Fruit fly (Drosophila melanogaster) whole organism, embryonic: ENCODE measurements around the gene CG12818.

Experiments used
- ATbp ChIP-seq: fragments of 200-800 bp; sonication (Bioruptor generic); optimal IDR thresholded peaks from 2 replicates; lab custom pipeline; 2017; ENCODE audit warnings: missing biosample characterization, mild to moderate bottlenecking, missing genetic modification characterization, missing genetic modification reagents
- Awh ChIP-seq: fragments of 200-800 bp; sonication (Bioruptor generic); IDR thresholded peaks from 2 replicates; pipeline ENCODE4, ENCODE4 v1.3.6; 2022; ENCODE audit warnings: missing biosample characterization, missing genetic modification characterization
- BtbVII ChIP-seq: fragments of 200-800 bp; sonication (Bioruptor generic); optimal IDR thresholded peaks from 3 replicates; lab custom pipeline; 2017; ENCODE audit warnings: missing biosample characterization, mild to moderate bottlenecking, missing genetic modification characterization
- C15 ChIP-seq: fragments of 200-800 bp; sonication (Bioruptor generic); IDR thresholded peaks from 3 replicates; pipeline ENCODE4 v1.3.6; 2022; ENCODE audit warnings: missing biosample characterization, missing genetic modification characterization
- CG10147 ChIP-seq: fragments of 200-800 bp; sonication (Bioruptor generic); optimal IDR thresholded peaks from 2 replicates; lab custom pipeline; 2019; ENCODE audit warnings: missing biosample characterization, mild to moderate bottlenecking, missing genetic modification characterization, moderate library complexity
- CG10267 ChIP-seq: fragments of 200-800 bp; sonication (Bioruptor generic); optimal IDR thresholded peaks from 2 replicates; lab custom pipeline; 2018; ENCODE audit warnings: missing biosample characterization, mild to moderate bottlenecking, missing genetic modification characterization, moderate library complexity
- CG10321 ChIP-seq: fragments of 200-800 bp; sonication (Bioruptor generic); IDR thresholded peaks from 2 replicates; pipeline ENCODE4 v1.3.6; 2022; ENCODE audit warnings: missing biosample characterization, missing genetic modification characterization
- CG12071 ChIP-seq: fragments of 200-800 bp; sonication (Bioruptor generic); optimal IDR thresholded peaks from 3 replicates; lab custom pipeline; 2018; ENCODE audit warnings: missing biosample characterization, mild to moderate bottlenecking, missing genetic modification characterization
- CG12744 ChIP-seq: fragments of 200-800 bp; sonication (Bioruptor generic); optimal IDR thresholded peaks from 2 replicates; lab custom pipeline; 2016; ENCODE audit warnings: missing biosample characterization, missing genetic modification characterization
- CG13424 ChIP-seq: fragments of 200-800 bp; sonication (Bioruptor generic); optimal IDR thresholded peaks from 2 replicates; lab custom pipeline; 2019; ENCODE audit warnings: missing biosample characterization, mild to moderate bottlenecking, missing genetic modification characterization, moderate library complexity
- CG14014 ChIP-seq: fragments of 200-800 bp; sonication (Bioruptor generic); IDR thresholded peaks from 2 replicates; pipeline ENCODE4 v1.3.6; 2022; ENCODE audit warnings: missing biosample characterization, missing genetic modification characterization
- CG16779 ChIP-seq: fragments of 200-800 bp; sonication (Bioruptor generic); IDR thresholded peaks from 2 replicates; pipeline ENCODE4 v1.3.6; 2022; ENCODE audit warnings: missing biosample characterization, missing genetic modification characterization
- CG18476 ChIP-seq: fragments of 200-800 bp; sonication (Bioruptor generic); optimal IDR thresholded peaks from 2 replicates; lab custom pipeline; 2016; ENCODE audit warnings: missing biosample characterization, mild to moderate bottlenecking, missing genetic modification characterization
- CG3281 ChIP-seq: fragments of 200-800 bp; sonication (Bioruptor generic); optimal IDR thresholded peaks from 3 replicates; lab custom pipeline; 2017; ENCODE audit warnings: missing biosample characterization, mild to moderate bottlenecking, missing genetic modification characterization
- CG34224 ChIP-seq: fragments of 200-800 bp; sonication (Bioruptor generic); IDR thresholded peaks from 3 replicates; pipeline ENCODE4 v1.3.6; 2022; ENCODE audit warnings: missing biosample characterization, missing genetic modification characterization; ENCODE audit not compliant: partially characterized antibody
- CG4282 ChIP-seq: fragments of 200-800 bp; sonication (Bioruptor generic); optimal IDR thresholded peaks from 2 replicates; lab custom pipeline; 2016; ENCODE audit warnings: missing biosample characterization, missing genetic modification characterization
- CG6813 ChIP-seq: fragments of 200-800 bp; sonication (Bioruptor generic); optimal IDR thresholded peaks from 2 replicates; lab custom pipeline; 2017; ENCODE audit warnings: missing biosample characterization, missing genetic modification characterization, mild to moderate bottlenecking, moderate library complexity, missing genetic modification reagents
- CG7357 ChIP-seq: fragments of 200-800 bp; sonication (Bioruptor generic); IDR thresholded peaks from 3 replicates; pipeline ENCODE4 v1.3.6; 2022; ENCODE audit warnings: missing biosample characterization, missing genetic modification characterization
- CG9727 ChIP-seq: fragments of 200-800 bp; sonication (Bioruptor generic); optimal IDR thresholded peaks from 3 replicates; lab custom pipeline; 2017; ENCODE audit warnings: missing biosample characterization, mild to moderate bottlenecking, missing genetic modification characterization
- Elba2 ChIP-seq: fragments of 200-800 bp; sonication (Bioruptor generic); optimal IDR thresholded peaks from 3 replicates; lab custom pipeline; 2016; ENCODE audit warnings: missing biosample characterization, missing genetic modification characterization
- HLH4C ChIP-seq: fragments of 200-800 bp; sonication (Bioruptor generic); IDR thresholded peaks from 3 replicates; pipeline ENCODE4 v1.3.6; 2022; ENCODE audit warnings: missing biosample characterization, missing genetic modification characterization; ENCODE audit not compliant: partially characterized antibody
- Hr51 ChIP-seq, 2 experiments: fragments of 200-800 bp; sonication (Bioruptor generic); optimal IDR thresholded peaks; 2 replicates in 1 of 2; 3 replicates in 1 of 2; lab custom pipeline; 2016 to 2018; ENCODE audit warnings: missing biosample characterization in 2 of 2, missing genetic modification characterization in 2 of 2, mild to moderate bottlenecking in 1 of 2, moderate library complexity in 1 of 2
- Jarid2 ChIP-seq: fragments of 200-800 bp; sonication (Bioruptor generic); optimal IDR thresholded peaks from 3 replicates; lab custom pipeline; 2017; ENCODE audit warnings: mild to moderate bottlenecking, missing biosample characterization, missing genetic modification reagents, missing genetic modification characterization
- MTF-1 ChIP-seq: fragments of 200-800 bp; sonication (Bioruptor generic); optimal IDR thresholded peaks from 2 replicates; lab custom pipeline; 2018; ENCODE audit warnings: missing biosample characterization, mild to moderate bottlenecking, missing genetic modification characterization, borderline replicate concordance
- Nf-YA ChIP-seq: fragments of 200-800 bp; sonication (Bioruptor generic); IDR thresholded peaks from 2 replicates; pipeline ENCODE4 v1.3.6; 2022; ENCODE audit warnings: missing biosample characterization, missing genetic modification characterization
- Side ChIP-seq: fragments of 200-800 bp; sonication (Bioruptor generic); optimal IDR thresholded peaks from 2 replicates; lab custom pipeline; 2016; ENCODE audit warnings: missing biosample characterization, missing genetic modification characterization
- Spps ChIP-seq: fragments of 200-800 bp; sonication (Bioruptor generic); optimal IDR thresholded peaks from 2 replicates; lab custom pipeline; 2018; ENCODE audit warnings: missing biosample characterization, mild to moderate bottlenecking, missing genetic modification characterization
- Ssrp ChIP-seq: fragments of 200-800 bp; sonication (Bioruptor generic); optimal IDR thresholded peaks from 2 replicates; lab custom pipeline; 2018; ENCODE audit warnings: missing biosample characterization, mild to moderate bottlenecking, missing genetic modification characterization, moderate library complexity
- Xrp1 ChIP-seq: fragments of 200-800 bp; sonication (Bioruptor generic); IDR thresholded peaks from 2 replicates; pipeline ENCODE4 v1.3.6; 2022; ENCODE audit warnings: missing biosample characterization, missing genetic modification characterization
- bsh ChIP-seq, 2 experiments: fragments of 200-800 bp; sonication (Bioruptor generic); optimal IDR thresholded peaks; 2 replicates each; lab custom pipeline; 2017 to 2018; ENCODE audit warnings: mild to moderate bottlenecking in 2 of 2, missing biosample characterization in 2 of 2, missing genetic modification characterization in 2 of 2, moderate library complexity in 1 of 2
- cato ChIP-seq: fragments of 200-800 bp; sonication (Bioruptor generic); optimal IDR thresholded peaks from 2 replicates; lab custom pipeline; 2016; ENCODE audit warnings: missing biosample characterization, missing genetic modification characterization, borderline replicate concordance
- ci ChIP-seq: fragments of 200-800 bp; sonication (Bioruptor generic); IDR thresholded peaks from 3 replicates; pipeline ENCODE4 v1.3.6; 2022; ENCODE audit warnings: missing biosample characterization, missing genetic modification characterization
- cwo ChIP-seq: fragments of 200-800 bp; sonication (Bioruptor generic); optimal IDR thresholded peaks from 3 replicates; lab custom pipeline; 2017; ENCODE audit warnings: missing biosample characterization, missing genetic modification characterization, mild to moderate bottlenecking, moderate library complexity, missing genetic modification reagents
- danr ChIP-seq: fragments of 200-800 bp; sonication (Bioruptor generic); IDR thresholded peaks from 2 replicates; pipeline ENCODE4 v1.3.6; 2022; ENCODE audit warnings: missing biosample characterization, missing genetic modification characterization
- fru ChIP-seq: fragments of >200 bp; optimal IDR thresholded peaks from 2 replicates; lab custom pipeline; 2017
- grn ChIP-seq: fragments of 200-800 bp; sonication (Bioruptor generic); optimal IDR thresholded peaks from 3 replicates; lab custom pipeline; 2017; ENCODE audit warnings: missing biosample characterization, missing genetic modification characterization
- gsb ChIP-seq: fragments of 200-800 bp; sonication (Bioruptor generic); IDR thresholded peaks from 2 replicates; pipeline ENCODE4 v1.3.6; 2022; ENCODE audit warnings: missing biosample characterization, missing genetic modification characterization
- hkb ChIP-seq, 2 experiments: fragments of 200-800 bp in 1 of 2; fragments of >200 bp in 1 of 2; sonication (Bioruptor generic) in 1 of 2; IDR thresholded peaks in 1 of 2; optimal IDR thresholded peaks in 1 of 2; 2 replicates each; pipeline versions ENCODE4 v1.3.6 to Lab custom; 2017 to 2022; ENCODE audit warnings: missing biosample characterization in 1 of 2, missing genetic modification characterization in 1 of 2
- nau ChIP-seq: fragments of 200-800 bp; sonication (Bioruptor generic); optimal IDR thresholded peaks from 3 replicates; lab custom pipeline; 2017; ENCODE audit warnings: missing biosample characterization, mild to moderate bottlenecking, missing genetic modification characterization, missing genetic modification reagents
- nerfin-2 ChIP-seq: fragments of 200-800 bp; sonication (Bioruptor generic); IDR thresholded peaks from 2 replicates; pipeline ENCODE4 v1.3.6; 2022; ENCODE audit warnings: missing biosample characterization, missing genetic modification characterization; ENCODE audit not compliant: partially characterized antibody
- pan ChIP-seq, 4 experiments: fragments of >200 bp in 3 of 4; fragments of 200-800 bp in 1 of 4; sonication (Bioruptor generic) in 1 of 4; optimal IDR thresholded peaks in 3 of 4; IDR thresholded peaks in 1 of 4; 2 replicates each; pipeline versions ENCODE4 v1.3.6 to Lab custom; 2017 to 2022; ENCODE audit warnings: missing biosample characterization in 2 of 4, missing genetic modification characterization in 2 of 4, mixed read lengths in 1 of 4
- pfk ChIP-seq: fragments of 200-800 bp; sonication (Bioruptor generic); optimal IDR thresholded peaks from 2 replicates; lab custom pipeline; 2018; ENCODE audit warnings: missing biosample characterization, mild to moderate bottlenecking, missing genetic modification characterization, moderate library complexity
- sens ChIP-seq: fragments of 200-800 bp; sonication (Bioruptor generic); peaks from one replicate; lab custom pipeline; 2016; ENCODE audit warnings: missing biosample characterization, missing genetic modification characterization
- sima ChIP-seq: fragments of 200-800 bp; sonication (Bioruptor generic); optimal IDR thresholded peaks from 2 replicates; lab custom pipeline; 2016; ENCODE audit warnings: missing biosample characterization, missing genetic modification characterization
- so ChIP-seq: fragments of 200-800 bp; sonication (Bioruptor generic); IDR thresholded peaks from 3 replicates; pipeline ENCODE4 v1.3.6; 2022; ENCODE audit warnings: missing biosample characterization, missing genetic modification characterization
- ssp ChIP-seq: fragments of 200-800 bp; sonication (Bioruptor generic); IDR thresholded peaks from 2 replicates; pipeline ENCODE4 v1.3.6; 2022; ENCODE audit warnings: missing biosample characterization, missing genetic modification characterization
- vnd ChIP-seq: fragments of 200-800 bp; sonication (Bioruptor generic); IDR thresholded peaks from 3 replicates; pipeline ENCODE4 v1.3.6; 2022; ENCODE audit warnings: missing biosample characterization, missing genetic modification characterization; ENCODE audit not compliant: partially characterized antibody

CG12818 gene

DNA sequence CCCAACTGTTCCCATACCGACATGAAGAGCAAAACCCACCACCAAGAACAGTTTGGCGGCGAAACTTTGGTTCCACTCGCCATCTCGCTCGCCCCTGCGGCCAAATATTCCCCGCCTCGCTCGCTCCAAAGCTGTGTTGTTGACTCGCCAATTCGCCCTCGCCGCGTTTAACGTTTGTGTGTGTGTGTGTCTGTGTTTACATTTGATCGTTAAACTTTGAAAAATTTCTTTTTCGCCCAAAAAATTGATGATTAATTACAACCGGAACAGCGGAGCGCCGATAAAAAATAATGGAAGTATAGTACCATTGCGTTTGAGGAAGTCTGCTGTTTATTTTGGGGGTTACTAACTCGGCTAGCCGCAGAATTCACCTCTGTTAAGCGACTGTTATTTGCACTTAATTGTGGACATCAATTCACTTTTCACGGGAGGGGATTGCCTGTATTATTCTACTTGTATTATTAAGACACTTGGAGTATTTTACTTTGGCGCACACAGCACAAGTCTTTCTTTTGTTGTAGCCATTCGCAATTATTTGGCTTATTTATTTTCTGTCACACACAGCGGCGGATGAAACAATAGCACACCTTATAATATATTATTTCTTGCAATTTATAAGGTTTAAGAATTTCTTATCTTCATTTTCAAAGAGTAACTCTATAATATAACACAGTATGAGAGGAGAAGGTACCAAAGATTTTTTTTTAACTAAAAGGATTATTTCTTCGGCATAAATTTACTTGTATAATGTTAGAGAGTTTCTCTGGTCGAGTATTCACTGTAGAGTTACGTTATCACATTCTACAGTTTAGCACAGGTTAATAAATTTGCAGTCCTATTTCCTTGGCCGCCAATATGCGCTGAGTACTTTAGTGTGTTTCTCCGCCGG lies 19.6 kb downstream of the CG12818 start (continued):
- peak; percentile 51 for TF ChIP-seq cato (GFP tag; lab: Kevin White, UChicago)
- TF ChIP-seq pan (optimal IDR thresholded peaks at IDR 0.05; lab: Kevin White, UChicago) = no peak
- no peak for TF ChIP-seq pan (GFP tag; optimal IDR thresholded peaks at IDR 0.05 in 1 of 2, IDR thresholded peaks at IDR 0.05 in 1 of 2)
- TF ChIP-seq Spps (tag; lab: Kevin White, UChicago) = peak; percentile 9
- TF ChIP-seq Ssrp (tag; lab: Kevin White, UChicago) = peak; percentile 77
- peak; percentile 62 for TF ChIP-seq CG6813 (GFP tag; lab: Kevin White, UChicago)
- no peak for TF ChIP-seq danr (GFP tag; lab: Robert Waterston, UW)
- peak; percentile 93 for TF ChIP-seq CG3281 (GFP tag; lab: Kevin White, UChicago)
- TF ChIP-seq nerfin-2 (GFP tag; lab: Robert Waterston, UW) = no peak
- TF ChIP-seq pfk (GFP tag; lab: Kevin White, UChicago) = peak; percentile 71
- TF ChIP-seq fru (lab: Kevin White, UChicago) = no peak
- peak; percentile 54 for TF ChIP-seq CG12744 (GFP tag; lab: Kevin White, UChicago)
- TF ChIP-seq Elba2 (GFP tag; lab: Kevin White, UChicago) = no peak
- no peak for TF ChIP-seq CG4282 (GFP tag; lab: Kevin White, UChicago)
- TF ChIP-seq BtbVII (GFP tag; lab: Kevin White, UChicago) = peak; percentile 71
- TF ChIP-seq CG10267 (tag; lab: Kevin White, UChicago) = peak; percentile 67
- peak; percentile 51 for TF ChIP-seq Jarid2
- TF ChIP-seq MTF-1 (GFP tag; lab: Kevin White, UChicago) = peak; percentile 66
- TF ChIP-seq CG16779 (GFP tag; lab: Robert Waterston, UW) = no peak
- peak; percentile 78 for TF ChIP-seq CG13424 (tag; lab: Kevin White, UChicago)
- TF ChIP-seq C15 (GFP tag; lab: Robert Waterston, UW) = no peak
- no peak for TF ChIP-seq CG10321 (GFP tag; lab: Robert Waterston, UW)
- no peak for TF ChIP-seq hkb (optimal IDR thresholded peaks at IDR 0.05; lab: Kevin White, UChicago)
- no peak for TF ChIP-seq hkb (GFP tag; IDR thresholded peaks at IDR 0.05; lab: Robert Waterston, UW)
- no peak for TF ChIP-seq Awh
- TF ChIP-seq CG10147 (GFP tag; lab: Kevin White, UChicago) = peak; percentile 82
- no peak for TF ChIP-seq ci (GFP tag; lab: Robert Waterston, UW)
- no peak for TF ChIP-seq vnd (GFP tag; lab: Robert Waterston, UW)
- TF ChIP-seq CG9727 = peak; percentile 90
- TF ChIP-seq CG18476 (GFP tag; lab: Kevin White, UChicago) = peak; percentile 73
- TF ChIP-seq HLH4C (GFP tag; lab: Robert Waterston, UW) = no peak
- no peak for TF ChIP-seq grn
- no peak for TF ChIP-seq Xrp1 (GFP tag; lab: Robert Waterston, UW)
- no peak for TF ChIP-seq ssp (GFP tag; lab: Robert Waterston, UW)
- TF ChIP-seq Side (GFP tag; lab: Kevin White, UChicago) = peak; percentile 46
- TF ChIP-seq gsb = no peak
- peak; percentile 55 for TF ChIP-seq nau (GFP tag; lab: Kevin White, UChicago)
- TF ChIP-seq CG7357 = 0 out of 3 replicates have a peak, but pooled peaks have one; percentile 25
- no peak for TF ChIP-seq Nf-YA (GFP tag; lab: Robert Waterston, UW)
- TF ChIP-seq sima (GFP tag; lab: Kevin White, UChicago) = peak; percentile 11
- TF ChIP-seq ATbp (GFP tag; lab: Kevin White, UChicago) = peak; percentile 82
- TF ChIP-seq Hr51 (GFP tag; optimal IDR thresholded peaks at IDR 0.05; lab: Kevin White, UChicago) = peak; percentile 77 to 90
- TF ChIP-seq bsh (GFP tag; optimal IDR thresholded peaks at IDR 0.05; lab: Kevin White, UChicago) = peak in 1 of 2 experiments; percentile 55
- TF ChIP-seq sens (GFP tag; lab: Kevin White, UChicago) = peak; percentile 88
- peak; percentile 92 for TF ChIP-seq cwo (GFP tag; lab: Kevin White, UChicago)
- TF ChIP-seq CG34224 (GFP tag; lab: Robert Waterston, UW) = no peak
- TF ChIP-seq CG14014 = no peak
- TF ChIP-seq so = no peak
- TF ChIP-seq CG12071 (GFP tag; lab: Kevin White, UChicago) = peak; percentile 76
